Fruit fly (Drosophila melanogaster) whole organism, prepupa: ENCODE results near the gene CG13102.

Experiments used
- Blimp-1 ChIP-seq: fragments of 200-800 bp; sonication (Bioruptor generic); optimal IDR thresholded peaks from 3 replicates; lab custom pipeline; 2017; ENCODE audit warnings: missing biosample characterization, missing genetic modification characterization, mild to moderate bottlenecking, moderate library complexity, missing genetic modification reagents
- CG10669 ChIP-seq: fragments of 200-800 bp; sonication (Bioruptor generic); optimal IDR thresholded peaks from 3 replicates; lab custom pipeline; 2018; ENCODE audit warnings: missing biosample characterization, mild to moderate bottlenecking, missing genetic modification characterization, moderate library complexity
- CG11294 ChIP-seq: fragments of 200-800 bp; sonication (Bioruptor generic); IDR thresholded peaks from 2 replicates; pipeline ENCODE4 v1.3.6; 2022; ENCODE audit warnings: missing biosample characterization, missing genetic modification characterization
- CG11762 ChIP-seq: fragments of 200-800 bp; sonication (Bioruptor generic); optimal IDR thresholded peaks from 3 replicates; lab custom pipeline; 2016; ENCODE audit warnings: missing biosample characterization, missing genetic modification characterization; ENCODE audit not compliant: insufficient read depth
- CG11902 ChIP-seq: fragments of 200-800 bp; sonication (Bioruptor generic); optimal IDR thresholded peaks from 3 replicates; lab custom pipeline; 2016; ENCODE audit warnings: missing biosample characterization, missing genetic modification characterization
- CG15336 ChIP-seq: fragments of 200-800 bp; sonication (Bioruptor generic); IDR thresholded peaks from 2 replicates; pipeline ENCODE4 v1.3.6; 2022; ENCODE audit warnings: missing biosample characterization, missing genetic modification characterization
- CG1621 ChIP-seq: fragments of 200-800 bp; sonication (Bioruptor generic); optimal IDR thresholded peaks from 3 replicates; lab custom pipeline; 2018; ENCODE audit warnings: missing biosample characterization, mild to moderate bottlenecking, missing genetic modification characterization
- CG3032 ChIP-seq: fragments of 200-800 bp; optimal IDR thresholded peaks from 2 replicates; lab custom pipeline; 2019; ENCODE audit warnings: missing biosample characterization, mild to moderate bottlenecking, missing genetic modification characterization, moderate library complexity
- CG32006 ChIP-seq: fragments of 200-800 bp; sonication (Bioruptor generic); optimal IDR thresholded peaks from 3 replicates; lab custom pipeline; 2017; ENCODE audit warnings: missing biosample characterization, mild to moderate bottlenecking, missing genetic modification characterization
- CG34406 ChIP-seq: fragments of 200-800 bp; sonication (Bioruptor generic); optimal IDR thresholded peaks from 3 replicates; lab custom pipeline; 2016; ENCODE audit warnings: missing biosample characterization, missing genetic modification characterization
- CG4318 ChIP-seq: fragments of 200-800 bp; sonication (Bioruptor generic); optimal IDR thresholded peaks from 3 replicates; lab custom pipeline; 2017; ENCODE audit warnings: missing biosample characterization, mild to moderate bottlenecking, missing genetic modification characterization
- CG6276 ChIP-seq: fragments of 200-800 bp; sonication (Bioruptor generic); optimal IDR thresholded peaks from 2 replicates; lab custom pipeline; 2017; ENCODE audit warnings: missing biosample characterization, mild to moderate bottlenecking, missing genetic modification characterization
- CG6792 ChIP-seq: fragments of 200-800 bp; sonication (Bioruptor generic); optimal IDR thresholded peaks from 3 replicates; lab custom pipeline; 2016; ENCODE audit warnings: missing biosample characterization, missing genetic modification characterization
- CG6808 ChIP-seq: fragments of 200-800 bp; sonication (Bioruptor generic); optimal IDR thresholded peaks from 3 replicates; lab custom pipeline; 2017; ENCODE audit warnings: missing biosample characterization, missing genetic modification characterization, mild to moderate bottlenecking, moderate library complexity, missing genetic modification reagents
- CG8119 ChIP-seq: fragments of 200-800 bp; sonication (Bioruptor generic); IDR thresholded peaks from 3 replicates; pipeline ENCODE4 v1.3.6; 2022; ENCODE audit warnings: missing biosample characterization, missing genetic modification characterization
- CG8632 ChIP-seq: fragments of 200-800 bp; sonication (Bioruptor generic); optimal IDR thresholded peaks from 3 replicates; lab custom pipeline; 2016; ENCODE audit warnings: missing biosample characterization, missing genetic modification characterization
- Eip75B ChIP-seq: fragments of 200-800 bp; sonication (Bioruptor generic); optimal IDR thresholded peaks from 3 replicates; lab custom pipeline; 2016; ENCODE audit warnings: missing biosample characterization, missing genetic modification characterization
- Hr38 ChIP-seq: sonication (Bioruptor generic); optimal IDR thresholded peaks from 2 replicates; lab custom pipeline; 2016; ENCODE audit warnings: missing biosample characterization, missing genetic modification characterization
- Hr39 ChIP-seq: fragments of 200-800 bp; sonication (Bioruptor generic); optimal IDR thresholded peaks from 2 replicates; lab custom pipeline; 2016; ENCODE audit warnings: missing biosample characterization, missing genetic modification characterization
- Hr4 ChIP-seq: fragments of 200-800 bp; sonication (Bioruptor generic); optimal IDR thresholded peaks from 3 replicates; lab custom pipeline; 2016; ENCODE audit warnings: missing biosample characterization, missing genetic modification characterization
- Lpt ChIP-seq: fragments of 200-800 bp; sonication (Bioruptor generic); optimal IDR thresholded peaks from 3 replicates; lab custom pipeline; 2016; ENCODE audit warnings: missing biosample characterization, missing genetic modification characterization
- Met ChIP-seq: fragments of 200-800 bp; sonication (Bioruptor generic); optimal IDR thresholded peaks from 3 replicates; lab custom pipeline; 2016; ENCODE audit warnings: missing biosample characterization, missing genetic modification characterization
- Smox ChIP-seq: fragments of 200-800 bp; sonication (Bioruptor generic); optimal IDR thresholded peaks from 3 replicates; lab custom pipeline; 2016; ENCODE audit warnings: missing biosample characterization, missing genetic modification characterization
- Sox14 ChIP-seq: fragments of 200-800 bp; sonication (Bioruptor generic); optimal IDR thresholded peaks from 3 replicates; lab custom pipeline; 2016; ENCODE audit warnings: missing biosample characterization, missing genetic modification characterization
- dac ChIP-seq: fragments of 200-800 bp; sonication (Bioruptor generic); optimal IDR thresholded peaks from 2 replicates; lab custom pipeline; 2017; ENCODE audit warnings: missing biosample characterization, mild to moderate bottlenecking, missing genetic modification characterization
- dsx ChIP-seq: fragments of 200-800 bp; optimal IDR thresholded peaks from 3 replicates; lab custom pipeline; 2019; ENCODE audit warnings: missing biosample characterization, mild to moderate bottlenecking, missing genetic modification characterization, moderate library complexity; ENCODE audit not compliant: poor library complexity, severe bottlenecking
- esn ChIP-seq: fragments of 200-800 bp; sonication (Bioruptor generic); optimal IDR thresholded peaks from 2 replicates; lab custom pipeline; 2016; ENCODE audit warnings: missing biosample characterization, mild to moderate bottlenecking, missing genetic modification characterization, moderate library complexity
- fd59A ChIP-seq: fragments of 200-800 bp; sonication (Bioruptor generic); optimal IDR thresholded peaks from 2 replicates; lab custom pipeline; 2017; ENCODE audit warnings: missing biosample characterization, mild to moderate bottlenecking, missing genetic modification characterization, missing genetic modification reagents
- fd85E ChIP-seq: fragments of 200-800 bp; sonication (Bioruptor generic); optimal IDR thresholded peaks from 3 replicates; lab custom pipeline; 2016; ENCODE audit warnings: missing biosample characterization, missing genetic modification characterization
- lz ChIP-seq: fragments of 200-800 bp; sonication (Bioruptor generic); optimal IDR thresholded peaks from 3 replicates; lab custom pipeline; 2016; ENCODE audit warnings: missing biosample characterization, missing genetic modification characterization
- net ChIP-seq: fragments of 200-800 bp; sonication (Bioruptor generic); optimal IDR thresholded peaks from 3 replicates; lab custom pipeline; 2016; ENCODE audit warnings: missing biosample characterization, missing genetic modification characterization
- svp ChIP-seq: fragments of 200-800 bp; sonication (Bioruptor generic); peaks from one replicate; lab custom pipeline; 2016; ENCODE audit warnings: missing biosample characterization, missing genetic modification characterization
- vri ChIP-seq: fragments of 200-800 bp; sonication (Bioruptor generic); optimal IDR thresholded peaks from 3 replicates; lab custom pipeline; 2016; ENCODE audit warnings: missing biosample characterization, mild to moderate bottlenecking, missing genetic modification characterization

Gene CG13102

DNA sequence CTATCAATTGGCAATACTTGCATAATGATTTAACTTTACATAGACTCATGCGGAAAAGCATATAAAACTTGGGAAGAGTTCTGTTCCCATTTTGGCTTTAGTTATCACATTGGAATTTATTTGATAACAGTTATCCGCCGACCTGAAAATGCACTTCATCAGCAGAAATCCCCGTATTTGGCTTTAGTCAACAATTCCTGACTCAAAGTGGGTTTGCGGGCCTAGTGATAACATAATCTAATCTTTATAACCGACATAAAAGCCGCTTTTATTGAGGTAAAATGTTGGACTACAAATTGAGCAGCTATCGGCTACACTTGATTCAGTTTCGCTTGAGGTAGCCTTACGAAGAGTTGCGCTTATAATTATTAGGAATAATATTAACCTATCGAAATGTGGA, 1.7 kb upstream of the CG13102 start, which contains the start of gene CG9568:
TSS of gene CG9568 (plus strand) at position 317 of the 400 bp plus-strand sequence.
- TF ChIP-seq CG11762 (GFP tag; lab: Kevin White, UChicago), result no peak
- peak; percentile 70 for TF ChIP-seq vri (GFP tag; lab: Kevin White, UChicago)
- TF ChIP-seq Eip75B (GFP tag; lab: Kevin White, UChicago), result no peak

DNA sequence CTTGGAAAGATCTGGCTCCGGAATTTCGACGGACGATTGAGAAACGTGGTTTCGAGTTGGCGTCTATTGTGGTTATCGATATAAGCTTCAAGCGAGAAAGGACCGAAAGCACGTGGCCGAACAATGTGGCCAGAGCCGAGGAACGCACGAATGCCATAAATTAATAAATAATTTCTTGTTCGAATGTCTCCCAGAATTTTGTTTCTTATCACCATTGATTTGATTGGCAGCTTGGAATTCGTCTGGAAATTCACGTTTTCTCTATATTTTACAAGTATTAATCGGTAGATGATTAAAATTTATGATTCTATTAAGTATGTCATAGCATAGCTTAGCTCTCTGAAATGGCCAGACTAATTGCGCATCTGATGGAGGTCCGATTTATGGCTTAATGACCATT, 2.0 kb downstream of the CG13102 start, which contains the start of gene Rcd-1r:
TSS of gene Rcd-1r (minus strand) at position 101 of the 400 bp plus-strand sequence.
- TF ChIP-seq Lpt (no peak), CG6792 (no peak), CG11294 (GFP tag; lab: Robert Waterston, UW) (no peak), Hr4 (GFP tag; lab: Kevin White, UChicago) (no peak), fd85E (GFP tag; lab: Kevin White, UChicago) (no peak), Smox (GFP tag; lab: Kevin White, UChicago) (no peak), CG15336 (no peak), fd59A (no peak), lz (no peak), CG3032 (tag; lab: Kevin White, UChicago) (no peak), CG6808 (GFP tag; lab: Kevin White, UChicago) (no peak), CG34406 (GFP tag; lab: Kevin White, UChicago) (no peak)
- TF ChIP-seq, all 60 proteins: peak for 0

DNA sequence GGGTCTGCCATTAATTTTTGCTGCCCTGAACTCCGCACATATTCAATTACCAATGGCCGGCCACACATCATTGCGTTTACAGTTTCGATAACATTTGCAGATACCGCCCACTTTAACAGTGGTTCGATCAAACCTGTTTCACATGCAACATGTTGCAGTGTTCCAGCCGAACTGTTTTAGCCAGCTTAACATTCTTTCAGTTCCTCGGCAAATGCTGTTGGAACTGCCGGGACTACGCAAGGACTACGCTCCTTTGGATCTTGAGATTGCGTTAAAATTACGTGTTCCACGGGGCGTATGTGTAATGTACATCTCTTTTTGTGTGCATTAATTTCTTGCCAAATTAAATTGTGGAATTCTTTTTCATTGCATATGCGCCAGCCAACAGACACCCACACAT, 7.5 kb downstream of the CG13102 start:
- TF ChIP-seq Met (GFP tag; lab: Kevin White, UChicago), result no peak
- TF ChIP-seq CG8632 (GFP tag; lab: Kevin White, UChicago), result no peak
- TF ChIP-seq CG11294 (GFP tag; lab: Robert Waterston, UW), result no peak
- no peak for TF ChIP-seq dac (GFP tag; lab: Kevin White, UChicago)
- TF ChIP-seq CG10669 (GFP tag; lab: Kevin White, UChicago), result no peak
- TF ChIP-seq CG11902 (GFP tag; lab: Kevin White, UChicago), result no peak
- TF ChIP-seq CG34406 (GFP tag; lab: Kevin White, UChicago), result no peak
- no peak for TF ChIP-seq CG6276
- no peak for TF ChIP-seq dsx (GFP tag; lab: Kevin White, UChicago)
- TF ChIP-seq net (GFP tag; lab: Kevin White, UChicago), result no peak

DNA sequence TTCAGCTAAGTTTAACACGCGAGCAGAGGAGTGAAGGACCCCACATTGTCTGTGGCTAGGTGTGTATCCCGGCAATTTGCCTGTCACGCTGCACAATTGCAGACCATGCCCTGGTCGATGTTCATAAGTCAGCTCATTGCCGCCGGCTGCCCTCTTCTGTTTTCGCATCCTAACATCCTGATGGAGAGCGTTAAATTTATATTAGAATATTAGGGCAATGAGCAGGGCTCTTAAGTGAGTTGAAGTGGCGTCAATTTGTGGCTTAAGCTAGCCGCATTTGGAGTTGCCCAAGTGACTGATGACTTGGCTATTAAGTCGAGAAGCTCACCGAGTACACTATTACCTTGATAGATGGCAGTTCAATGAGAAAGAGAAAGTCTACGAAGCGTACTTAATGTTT, 14.2 kb downstream of the CG13102 start:
- TF ChIP-seq CG34406 (GFP tag; lab: Kevin White, UChicago), result no peak
- no peak for TF ChIP-seq Hr38 (GFP tag; lab: Kevin White, UChicago)
- no peak for TF ChIP-seq CG32006 (GFP tag; lab: Kevin White, UChicago)

DNA sequence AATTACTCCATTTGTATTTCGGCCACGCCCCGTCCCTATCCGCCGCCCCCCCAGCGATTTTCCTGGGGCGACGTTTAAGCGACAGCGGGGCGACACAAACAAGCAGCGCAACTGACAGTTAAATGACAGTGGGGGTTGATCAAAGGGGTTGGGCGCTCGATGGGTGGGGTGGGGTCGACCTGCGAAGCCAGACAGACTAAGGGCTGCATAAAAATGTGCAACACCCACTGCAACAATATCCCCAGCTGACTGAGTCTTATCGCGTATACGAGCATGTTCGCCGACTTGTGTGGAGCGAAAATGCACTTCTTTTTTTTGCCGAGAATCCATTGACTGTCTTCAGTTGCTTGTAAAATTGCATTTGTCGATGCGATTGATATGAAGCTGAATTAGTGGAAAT, 19.7 kb downstream of the CG13102 start, which contains the start of gene CG9582:
TSS of gene CG9582 (minus strand) at position 101 of the 400 bp plus-strand sequence.
- TF ChIP-seq esn (no peak), Sox14 (GFP tag; lab: Kevin White, UChicago) (no peak), CG11762 (GFP tag; lab: Kevin White, UChicago) (no peak), svp (GFP tag; lab: Kevin White, UChicago) (no peak), CG4318 (GFP tag; lab: Kevin White, UChicago) (no peak), CG11902 (GFP tag; lab: Kevin White, UChicago) (no peak), Met (GFP tag; lab: Kevin White, UChicago) (no peak), vri (GFP tag; lab: Kevin White, UChicago) (no peak), Hr39 (no peak), Hr4 (GFP tag; lab: Kevin White, UChicago) (no peak), Smox (GFP tag; lab: Kevin White, UChicago) (no peak), fd59A (no peak), CG8119 (GFP tag; lab: Robert Waterston, UW) (no peak), Blimp-1 (GFP tag; lab: Kevin White, UChicago) (no peak), lz (no peak), dac (GFP tag; lab: Kevin White, UChicago) (no peak), CG1621 (tag; lab: Kevin White, UChicago) (no peak)
- TF ChIP-seq, all 60 proteins: peak for 0
